Fruit fly (Drosophila melanogaster): Measurements from ENCODE around the gene SMSr.

- TF ChIP-seq bab1 (GFP tag; optimal IDR thresholded peaks at IDR 0.05) (no peak), CG14711 (tag; optimal IDR thresholded peaks at IDR 0.05) (no peak), kay (GFP tag; ENCODE audit: borderline replicate concordance) (no peak), cnc (optimal IDR thresholded peaks at IDR 0.05) (no peak), Mnt (GFP tag; optimal IDR thresholded peaks at IDR 0.05) (no peak), Hr96 (GFP tag; optimal IDR thresholded peaks at IDR 0.05) (no peak)
These were observed 34.3 kb downstream of the SMSr start, which contains the start of gene CG14834 for dm6 chr3L:7346951-7347350.

Data from whole organism, adult.